Fruit fly (Drosophila melanogaster): ENCODE results near the gene Gbeta13F.

Gbeta13F gene

DNA sequence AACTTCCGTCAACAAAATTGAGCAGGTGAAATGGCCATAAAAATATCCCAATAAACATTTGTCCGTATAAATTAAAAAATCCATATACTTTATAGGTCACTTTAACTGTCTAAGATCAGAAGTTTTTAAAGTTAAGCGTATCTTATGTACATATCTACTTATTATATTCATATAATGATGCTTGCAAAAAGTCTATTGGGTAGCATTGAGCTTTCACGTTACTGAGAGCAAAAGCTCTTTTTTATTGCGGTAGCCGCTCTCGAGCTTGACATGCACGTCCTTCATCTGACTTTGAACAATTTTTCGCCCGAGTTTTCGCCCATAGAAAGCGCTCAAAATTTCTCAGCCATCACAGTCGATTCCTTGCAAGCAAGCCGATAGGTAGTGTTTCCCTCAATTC lies 7.9 kb downstream of the Gbeta13F start, which contains the start of gene Gapdh2 (continued):
- peak; percentile 93 for TF ChIP-seq CG15696 (tag; optimal IDR thresholded peaks at IDR 0.05)
- TF ChIP-seq CG13775 (GFP tag; optimal IDR thresholded peaks at IDR 0.05): peak; percentile 98
- peak; percentile 96 for TF ChIP-seq CG31388 (GFP tag; optimal IDR thresholded peaks at IDR 0.05)
- TF ChIP-seq org-1 (GFP tag; optimal IDR thresholded peaks at IDR 0.05): peak; percentile 99
- TF ChIP-seq bbx (GFP tag; IDR thresholded peaks at IDR 0.05; ENCODE audit: partially characterized antibody): no peak; the same call in 1 of the 2 replicates
- peak; percentile 100 for TF ChIP-seq CG17912 (GFP tag; optimal IDR thresholded peaks at IDR 0.05)
- TF ChIP-seq pros (GFP tag; optimal IDR thresholded peaks at IDR 0.05): peak; percentile 96
- TF ChIP-seq zen2 (GFP tag; IDR thresholded peaks at IDR 0.05; ENCODE audit: partially characterized antibody): no peak
- TF ChIP-seq hb (GFP tag; IDR thresholded peaks at IDR 0.05; ENCODE audit: partially characterized antibody): no peak
- peak; percentile 81 for TF ChIP-seq Neu2 (GFP tag; optimal IDR thresholded peaks at IDR 0.05; ENCODE audit: borderline replicate concordance)
- peak; percentile 99 for TF ChIP-seq Oli (tag; optimal IDR thresholded peaks at IDR 0.05)
- TF ChIP-seq odd (GFP tag; optimal IDR thresholded peaks at IDR 0.05): peak; percentile 100
- TF ChIP-seq knrl (GFP tag; IDR thresholded peaks at IDR 0.05; ENCODE audit: partially characterized antibody): no peak
- peak; percentile 98 for TF ChIP-seq vfl (GFP tag; optimal IDR thresholded peaks at IDR 0.05)
- TF ChIP-seq btn (GFP tag; optimal IDR thresholded peaks at IDR 0.05): peak; percentile 92
- peak; percentile 98; the same call in 1 of the 2 replicates for TF ChIP-seq danr (GFP tag; IDR thresholded peaks at IDR 0.05)
- TF ChIP-seq HLH54F (GFP tag; optimal IDR thresholded peaks at IDR 0.05): peak; percentile 96
- TF ChIP-seq phol (tag; optimal IDR thresholded peaks at IDR 0.05): peak; percentile 97
- TF ChIP-seq H2.0 (GFP tag; IDR thresholded peaks at IDR 0.05): peak; percentile 99
- peak; percentile 100 for TF ChIP-seq Hand (GFP tag; optimal IDR thresholded peaks at IDR 0.05)
- peak; percentile 98 for TF ChIP-seq CG10431 (GFP tag; optimal IDR thresholded peaks at IDR 0.05)
- peak; percentile 96; the same call in 1 of the 2 replicates for TF ChIP-seq Lim3 (GFP tag; IDR thresholded peaks at IDR 0.05)
- peak; percentile 100 for TF ChIP-seq CoRest (tag; optimal IDR thresholded peaks at IDR 0.05)
- peak; percentile 89 for TF ChIP-seq Antp (GFP tag; optimal IDR thresholded peaks at IDR 0.05)
- peak; percentile 81 for TF ChIP-seq CTCF (GFP tag; optimal IDR thresholded peaks at IDR 0.05)
- peak; percentile 99 for TF ChIP-seq Awh (GFP tag; IDR thresholded peaks at IDR 0.05)
- TF ChIP-seq wek (GFP tag; optimal IDR thresholded peaks at IDR 0.05): peak; percentile 96
- TF ChIP-seq Ravus (GFP tag; IDR thresholded peaks at IDR 0.05): peak; percentile 97
- TF ChIP-seq fu2 (GFP tag; optimal IDR thresholded peaks at IDR 0.05): peak; percentile 94
- TF ChIP-seq Atf3 (GFP tag; optimal IDR thresholded peaks at IDR 0.05): peak; percentile 91
- peak; percentile 99 for TF ChIP-seq slbo (GFP tag; IDR thresholded peaks at IDR 0.05)
- peak; percentile 96 for TF ChIP-seq Side (GFP tag; optimal IDR thresholded peaks at IDR 0.05)
- TF ChIP-seq schlank (tag; optimal IDR thresholded peaks at IDR 0.05): peak; percentile 99
- peak; percentile 90 for TF ChIP-seq CG8089 (GFP tag; optimal IDR thresholded peaks at IDR 0.05)
- peak; percentile 99 for TF ChIP-seq sens-2 (GFP tag; IDR thresholded peaks at IDR 0.05)
- TF ChIP-seq tap (tag; optimal IDR thresholded peaks at IDR 0.05): peak; percentile 100
- TF ChIP-seq Bteb2 (GFP tag; optimal IDR thresholded peaks at IDR 0.05): peak; percentile 99
- no peak; the same call in 1 of the 2 replicates for TF ChIP-seq crol (GFP tag; IDR thresholded peaks at IDR 0.05)
- peak; percentile 100 for TF ChIP-seq CG17359 (tag; optimal IDR thresholded peaks at IDR 0.05)
- peak; percentile 92 for TF ChIP-seq CG8290 (GFP tag; optimal IDR thresholded peaks at IDR 0.05)
- TF ChIP-seq CG8290 (tag; optimal IDR thresholded peaks at IDR 0.05): peak; percentile 81 to 98
- peak; percentile 99 for TF ChIP-seq ara (GFP tag; IDR thresholded peaks at IDR 0.05)
- peak; percentile 94 for TF ChIP-seq CG7271 (tag; optimal IDR thresholded peaks at IDR 0.05)
- peak; percentile 96 for TF ChIP-seq sisA (GFP tag; IDR thresholded peaks at IDR 0.05)
- peak; percentile 98 for TF ChIP-seq Hsf (GFP tag; optimal IDR thresholded peaks at IDR 0.05)
- no peak for TF ChIP-seq pan (optimal IDR thresholded peaks at IDR 0.05)
- TF ChIP-seq pan (GFP tag; optimal IDR thresholded peaks at IDR 0.05 in 1 of 2, IDR thresholded peaks at IDR 0.05 in 1 of 2): peak in 1 of 2 experiments; percentile 99
- TF ChIP-seq Dip2 (GFP tag; IDR thresholded peaks at IDR 0.05): peak; percentile 73; the same call in 1 of the 2 replicates
- peak; percentile 64 for TF ChIP-seq fd102C (GFP tag; optimal IDR thresholded peaks at IDR 0.05)
- TF ChIP-seq CG8359 (GFP tag; optimal IDR thresholded peaks at IDR 0.05; ENCODE audit: borderline replicate concordance): peak; percentile 93
- TF ChIP-seq HHEX (GFP tag; optimal IDR thresholded peaks at IDR 0.05): peak; percentile 100

Data from whole organism, embryonic.